Worm (Caenorhabditis elegans) whole organism, L2 larva: ENCODE results near the gene Y38A10A.7.

Source experiments
- F13H6.1 ChIP-seq: sonication (generic microtip); optimal IDR thresholded peaks from 2 replicates; lab custom pipeline; 2016; ENCODE audit warnings: missing genetic modification characterization, missing compliant biosample characterization
- ama-1 ChIP-seq: fragments of 150-350 bp; optimal IDR thresholded peaks from 2 replicates; lab custom pipeline; 2018; ENCODE audit warnings: inconsistent platforms
- crh-2 ChIP-seq: sonication (generic microtip); optimal IDR thresholded peaks from 2 replicates; lab custom pipeline; 2017; ENCODE audit warnings: missing biosample characterization, missing genetic modification characterization
- lin-13 ChIP-seq: fragments of 150-350 bp; optimal IDR thresholded peaks from 2 replicates; lab custom pipeline; 2014; ENCODE audit warnings: missing biosample characterization, missing genetic modification reagents, missing genetic modification characterization
- mbf-1 ChIP-seq: sonication (generic microtip); optimal IDR thresholded peaks from 2 replicates; lab custom pipeline; 2017; ENCODE audit warnings: missing biosample characterization, missing genetic modification characterization
- nhr-11 ChIP-seq: fragments of 150-350 bp; optimal IDR thresholded peaks from 2 replicates; lab custom pipeline; 2014; ENCODE audit warnings: missing biosample characterization, missing genetic modification characterization
- nhr-12 ChIP-seq: fragments of 150-350 bp; optimal IDR thresholded peaks from 2 replicates; lab custom pipeline; 2014; ENCODE audit warnings: missing biosample characterization, missing genetic modification characterization
- nhr-237 ChIP-seq: fragments of 150-350 bp; optimal IDR thresholded peaks from 2 replicates; lab custom pipeline; 2014; ENCODE audit warnings: missing biosample characterization, missing genetic modification characterization
- nhr-77 ChIP-seq: fragments of 150-350 bp; optimal IDR thresholded peaks from 2 replicates; lab custom pipeline; 2014; ENCODE audit warnings: missing biosample characterization, missing genetic modification characterization
- sma-3 ChIP-seq: sonication (generic microtip); optimal IDR thresholded peaks from 2 replicates; lab custom pipeline; 2016; ENCODE audit warnings: missing genetic modification reagents, missing genetic modification characterization, missing compliant biosample characterization
- snpc-4 ChIP-seq: fragments of 150-350 bp; optimal IDR thresholded peaks from 2 replicates; lab custom pipeline; 2014; ENCODE audit warnings: missing biosample characterization, missing genetic modification characterization
- unc-62 ChIP-seq: fragments of 150-350 bp; optimal IDR thresholded peaks from 2 replicates; lab custom pipeline; 2014; ENCODE audit warnings: missing biosample characterization, missing genetic modification reagents, missing genetic modification characterization
- zag-1 ChIP-seq: fragments of 150-350 bp; optimal IDR thresholded peaks from 2 replicates; lab custom pipeline; 2014; ENCODE audit warnings: missing biosample characterization, missing genetic modification characterization
- ztf-11 ChIP-seq: sonication (generic microtip); optimal IDR thresholded peaks from 2 replicates; lab custom pipeline; 2017; ENCODE audit warnings: missing biosample characterization, missing genetic modification characterization

DNA sequence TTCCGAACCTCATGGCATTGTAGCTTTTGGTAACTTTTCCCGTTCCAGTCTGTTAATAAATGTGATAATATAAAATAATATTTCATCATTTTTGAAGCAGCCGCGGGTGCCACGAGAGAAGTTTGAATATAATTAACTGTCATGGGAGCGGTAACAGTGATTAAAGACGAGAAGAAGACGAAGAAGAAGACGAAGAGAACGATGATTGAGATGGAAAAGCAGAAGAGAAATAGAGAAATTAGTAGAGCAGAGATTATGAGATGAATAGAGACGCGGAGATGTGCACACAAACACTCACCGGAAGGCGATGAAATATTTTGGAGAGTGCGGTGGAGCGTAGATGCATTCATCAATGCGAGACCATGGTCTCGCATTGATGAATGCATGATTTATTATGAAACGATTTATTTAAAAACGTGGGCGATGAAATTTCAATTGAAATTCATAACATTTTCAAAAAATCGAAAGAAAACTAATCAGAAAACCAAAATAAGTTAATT lies 42.8 kb upstream of the Y38A10A.7 start, which contains the start of gene seip-1:
- TF ChIP-seq nhr-12 (tag; lab: Kevin White, UChicago) (no peak), mbf-1 (tag; lab: Kevin White, UChicago) (no peak), ztf-11 (tag; lab: Kevin White, UChicago) (no peak), lin-13 (GFP tag; lab: Kevin White, UChicago) (peak; percentile 85), ama-1 (lab: Kevin White, UChicago) (no peak), nhr-77 (tag; lab: Kevin White, UChicago) (peak; percentile 10), sma-3 (peak; percentile 74), F13H6.1 (peak; percentile 81), snpc-4 (peak; percentile 22), unc-62 (GFP tag; lab: Kevin White, UChicago) (no peak), zag-1 (tag; lab: Kevin White, UChicago) (peak; percentile 89), crh-2 (peak; percentile 89), nhr-237 (tag; lab: Kevin White, UChicago) (no peak), nhr-11 (tag; lab: Kevin White, UChicago) (no peak)
